Worm (Caenorhabditis elegans) whole organism, L4/young adult: Measurements from ENCODE around the gene srw-29.

Experiments
- W03F9.2 ChIP-seq: fragments of 150-350 bp; optimal IDR thresholded peaks from 2 replicates; lab custom pipeline; 2014; ENCODE audit warnings: missing biosample characterization, missing genetic modification characterization
- dao-5 ChIP-seq: sonication (generic microtip); optimal IDR thresholded peaks from 2 replicates; lab custom pipeline; 2016; ENCODE audit warnings: missing genotype, missing genetic modification characterization, moderate library complexity, missing compliant biosample characterization
- him-1 ChIP-seq: sonication (generic microtip); optimal IDR thresholded peaks from 2 replicates; lab custom pipeline; 2016; ENCODE audit warnings: missing genotype, missing genetic modification reagents, missing genetic modification characterization, missing compliant biosample characterization

Gene srw-29

DNA sequence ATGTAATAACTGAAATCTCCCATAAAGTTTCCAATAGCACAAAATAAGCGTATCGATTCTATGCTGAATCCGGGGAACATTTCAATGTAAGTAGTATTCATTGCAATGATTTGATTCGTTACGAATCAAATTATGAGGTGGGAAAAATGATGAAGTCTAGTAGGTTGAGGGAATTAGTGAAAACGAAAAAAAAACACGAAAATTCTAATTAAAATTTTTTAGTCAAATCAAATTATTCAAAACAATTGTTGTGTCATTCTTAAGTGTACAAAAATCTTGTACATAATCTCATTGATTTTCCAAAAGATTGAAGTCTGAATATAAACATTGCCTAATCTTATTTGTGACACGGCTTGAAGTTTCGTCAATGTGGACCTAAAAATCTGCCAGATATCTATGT, at the start of gene srw-29:
Gene srw-29 (minus strand): TSS at position 101 of the 400 bp plus-strand sequence.
- TF ChIP-seq him-1 (tag; lab: Kevin White, UChicago): no peak
- no peak for TF ChIP-seq W03F9.2 (tag; lab: Kevin White, UChicago)
- no peak for TF ChIP-seq dao-5 (tag; lab: Kevin White, UChicago)

DNA sequence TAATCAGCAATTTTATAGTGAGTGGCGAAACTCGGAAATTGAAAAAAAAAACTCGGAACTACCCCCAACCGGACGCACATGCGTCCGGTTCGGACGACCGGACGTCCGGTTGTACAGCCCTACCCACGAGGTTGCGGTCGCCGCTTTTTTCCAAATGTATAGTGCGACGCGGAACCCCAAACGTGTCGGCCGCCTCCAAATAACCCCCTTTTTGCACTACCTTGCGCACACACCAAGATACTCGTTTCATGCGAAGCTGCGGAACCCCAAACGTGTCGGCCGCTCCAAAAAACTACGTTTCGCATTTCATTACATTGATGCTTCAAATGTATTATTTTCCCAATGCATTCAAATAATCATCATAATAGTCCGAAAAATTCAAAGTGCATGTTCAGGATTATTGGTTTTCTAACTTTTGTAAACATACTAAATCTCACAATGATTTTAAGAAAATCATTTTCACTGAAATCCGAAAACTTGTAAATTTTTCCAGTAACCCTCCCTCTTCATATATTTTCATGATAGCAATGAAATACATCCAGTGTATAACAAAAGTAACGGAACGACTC, 47.8 kb upstream of the srw-29 start, which contains the start of gene srw-35:
Gene srw-35 (plus strand): TSS at position 519 of the 569 bp plus-strand sequence.
- TF ChIP-seq W03F9.2 (tag; lab: Kevin White, UChicago) (no peak), dao-5 (tag; lab: Kevin White, UChicago) (no peak), him-1 (tag; lab: Kevin White, UChicago) (no peak)

DNA sequence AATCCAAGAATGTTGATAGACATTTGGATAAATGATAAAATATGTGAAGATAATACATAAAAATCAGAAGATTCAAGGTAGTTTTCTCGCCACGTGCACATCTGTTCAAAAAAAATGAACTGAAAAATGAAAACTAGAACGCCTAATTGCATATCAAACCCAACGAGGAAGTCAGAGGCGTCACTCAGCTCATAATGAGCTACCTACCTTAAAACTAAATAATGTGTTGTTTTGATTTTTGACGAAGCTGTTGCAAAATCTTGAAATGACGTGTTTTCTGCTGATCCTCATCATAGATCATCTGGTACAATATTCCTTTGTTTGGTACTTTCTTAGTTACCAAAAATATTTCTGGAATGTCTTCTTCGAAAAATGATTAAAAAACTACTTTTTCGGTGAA, 46.6 kb upstream of the srw-29 start, which contains the start of gene srh-138:
Gene srh-138 (minus strand): TSS at position 101 of the 400 bp plus-strand sequence.
- TF ChIP-seq W03F9.2 (tag; lab: Kevin White, UChicago): no peak
- no peak for TF ChIP-seq him-1 (tag; lab: Kevin White, UChicago)
- no peak for TF ChIP-seq dao-5 (tag; lab: Kevin White, UChicago)

DNA sequence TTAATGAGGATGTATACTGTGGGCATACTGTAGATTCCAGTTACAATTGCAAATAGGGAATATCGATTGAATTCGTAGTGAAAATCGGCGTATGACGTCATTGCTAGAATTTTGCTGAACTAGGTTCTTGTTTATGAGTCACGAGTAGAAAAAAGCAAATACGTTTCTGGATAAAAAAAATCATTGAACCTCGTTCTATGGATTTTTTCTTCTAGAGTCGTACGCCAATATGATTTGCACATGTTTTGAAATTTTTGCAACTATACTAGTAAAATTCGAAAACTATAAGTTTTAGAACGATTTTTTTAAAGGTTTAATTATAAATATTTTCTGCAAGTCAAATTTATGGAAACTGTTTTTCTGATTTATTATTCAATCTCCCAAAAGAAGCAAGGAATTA, 43.5 kb upstream of the srw-29 start, which contains the start of gene sru-44:
Gene sru-44 (minus strand): TSS at position 101 of the 400 bp plus-strand sequence.
- TF ChIP-seq him-1 (tag; lab: Kevin White, UChicago): no peak
- TF ChIP-seq dao-5 (tag; lab: Kevin White, UChicago): no peak
- no peak for TF ChIP-seq W03F9.2 (tag; lab: Kevin White, UChicago)

DNA sequence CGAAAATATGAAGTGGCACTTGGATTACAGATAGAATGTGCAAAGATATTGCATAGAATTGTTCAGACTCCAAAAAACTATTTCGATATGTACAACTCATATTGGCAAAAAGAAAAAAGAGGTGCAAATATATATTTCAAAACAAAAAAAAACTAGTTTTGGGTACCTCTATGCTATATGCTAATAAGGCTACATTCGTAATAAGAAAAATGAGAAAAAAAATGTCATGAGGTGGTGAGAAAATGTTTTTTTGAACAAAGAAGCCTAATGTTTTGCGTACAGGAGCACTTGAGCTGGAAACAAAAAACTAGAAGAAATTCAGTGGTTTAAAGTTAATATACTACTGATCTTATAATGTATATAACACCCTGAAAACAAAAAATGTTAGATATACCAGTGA, 36.5 kb upstream of the srw-29 start, which contains the start of gene srh-142:
Gene srh-142 (minus strand): TSS at position 101 of the 400 bp plus-strand sequence.
- TF ChIP-seq W03F9.2 (tag; lab: Kevin White, UChicago): no peak
- TF ChIP-seq dao-5 (tag; lab: Kevin White, UChicago): no peak
- no peak for TF ChIP-seq him-1 (tag; lab: Kevin White, UChicago)

DNA sequence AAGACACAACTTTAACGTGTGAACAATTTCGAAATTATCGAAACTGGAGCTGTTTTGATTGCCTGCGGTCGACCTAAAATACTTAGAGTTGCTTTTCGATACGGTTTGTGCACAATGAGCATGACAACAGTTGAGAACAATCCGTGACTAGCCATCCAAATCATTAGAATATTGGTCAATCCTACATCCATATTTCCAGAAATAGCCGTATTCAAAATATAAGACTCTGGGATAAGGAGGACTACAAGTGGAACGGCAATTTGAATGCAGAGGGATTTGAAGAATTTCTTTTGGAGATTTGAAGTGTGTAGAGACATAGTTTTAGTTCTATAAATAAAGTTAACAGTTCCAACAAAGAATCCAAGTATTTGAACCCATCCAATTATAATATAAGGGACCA, 35.0 kb upstream of the srw-29 start:
- no peak for TF ChIP-seq him-1 (tag; lab: Kevin White, UChicago)
- TF ChIP-seq W03F9.2 (tag; lab: Kevin White, UChicago): no peak
- TF ChIP-seq dao-5 (tag; lab: Kevin White, UChicago): no peak

DNA sequence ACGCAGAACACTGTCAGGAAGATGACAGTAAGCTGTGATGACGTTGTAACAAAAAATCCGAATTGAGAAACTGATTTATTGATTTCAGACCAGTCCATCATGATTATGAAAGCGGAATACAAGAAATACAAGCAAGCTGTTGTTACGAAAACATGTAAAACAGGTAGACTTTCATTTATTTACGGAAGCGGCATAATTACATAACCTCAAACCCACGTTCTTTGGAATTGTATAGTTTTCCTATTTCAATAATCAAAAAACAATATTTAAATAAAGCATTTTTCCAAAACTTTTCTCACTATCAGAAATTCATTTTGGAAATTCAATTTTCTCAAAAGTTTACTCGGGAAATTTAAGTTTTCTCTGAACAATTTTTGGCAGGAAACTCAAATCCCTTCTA, 34.4 kb upstream of the srw-29 start, which contains the start of gene str-15:
Gene str-15 (minus strand): TSS at position 101 of the 400 bp plus-strand sequence.
- TF ChIP-seq W03F9.2 (tag; lab: Kevin White, UChicago) (no peak), him-1 (tag; lab: Kevin White, UChicago) (no peak), dao-5 (tag; lab: Kevin White, UChicago) (no peak)

DNA sequence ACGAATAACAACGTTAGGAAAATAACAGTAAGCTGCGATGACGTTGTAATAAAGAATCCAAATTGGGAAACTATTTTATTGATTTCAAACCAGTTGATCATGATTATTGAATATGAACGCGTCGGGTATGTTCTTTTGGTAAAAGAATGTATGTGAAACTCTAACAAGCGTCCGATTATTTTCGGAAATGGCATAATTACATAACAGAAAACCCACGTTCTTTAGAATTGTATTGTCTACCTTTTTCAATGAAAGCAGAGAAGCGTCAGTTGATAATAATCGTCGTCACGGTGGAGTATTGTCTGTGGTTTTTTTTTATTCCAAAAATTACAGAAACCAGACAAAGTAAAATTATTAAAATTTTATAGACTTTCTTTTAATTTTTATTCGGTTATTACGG, 30.7 kb upstream of the srw-29 start, which contains the start of gene str-14:
Gene str-14 (minus strand): TSS at position 101 of the 400 bp plus-strand sequence.
- TF ChIP-seq dao-5 (tag; lab: Kevin White, UChicago) (no peak), him-1 (tag; lab: Kevin White, UChicago) (no peak), W03F9.2 (tag; lab: Kevin White, UChicago) (no peak)

DNA sequence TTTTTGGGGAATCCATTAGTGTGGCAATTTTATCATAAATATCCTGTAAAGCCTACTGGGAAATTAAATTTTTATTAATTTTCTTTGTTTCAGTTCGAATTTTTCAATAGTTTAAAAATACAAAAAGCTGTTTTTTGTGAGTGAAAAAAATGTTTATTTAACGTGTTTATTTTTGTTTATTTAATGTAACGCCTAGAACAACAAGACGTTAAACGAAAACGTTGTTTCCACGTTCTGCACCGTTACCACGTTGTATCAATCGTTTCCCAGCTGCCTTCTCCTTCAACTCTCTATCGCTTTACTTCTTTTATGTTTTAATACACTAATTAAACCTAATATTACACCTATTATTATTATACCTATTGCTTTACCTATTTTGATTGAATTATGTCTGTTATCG, 23.4 kb upstream of the srw-29 start, which contains the start of gene T08G3.13:
Gene T08G3.13 (plus strand): TSS at position 301 of the 400 bp plus-strand sequence.
- TF ChIP-seq W03F9.2 (tag; lab: Kevin White, UChicago): no peak
- TF ChIP-seq dao-5 (tag; lab: Kevin White, UChicago): no peak
- no peak for TF ChIP-seq him-1 (tag; lab: Kevin White, UChicago)

DNA sequence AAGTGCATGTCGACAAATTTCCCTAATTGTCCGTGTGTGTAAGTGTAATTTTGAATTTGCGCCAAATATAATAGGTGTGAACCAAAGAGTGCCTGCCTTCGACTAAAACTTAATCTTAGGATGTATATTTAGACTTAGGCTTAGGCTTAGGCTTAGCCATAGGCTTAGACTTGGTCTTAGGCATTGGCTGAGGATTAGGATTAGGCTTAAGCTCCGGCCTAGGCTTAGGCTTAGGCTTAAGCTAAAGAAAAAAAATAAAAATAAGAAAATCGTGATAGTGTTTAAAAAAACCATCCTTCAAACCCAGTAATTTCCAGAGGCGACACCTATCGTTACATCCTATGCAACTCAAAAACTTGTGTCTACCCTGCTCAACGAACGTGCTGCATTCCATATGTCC, 21.9 kb upstream of the srw-29 start:
- TF ChIP-seq him-1 (tag; lab: Kevin White, UChicago) (no peak), dao-5 (tag; lab: Kevin White, UChicago) (no peak), W03F9.2 (tag; lab: Kevin White, UChicago) (no peak)

DNA sequence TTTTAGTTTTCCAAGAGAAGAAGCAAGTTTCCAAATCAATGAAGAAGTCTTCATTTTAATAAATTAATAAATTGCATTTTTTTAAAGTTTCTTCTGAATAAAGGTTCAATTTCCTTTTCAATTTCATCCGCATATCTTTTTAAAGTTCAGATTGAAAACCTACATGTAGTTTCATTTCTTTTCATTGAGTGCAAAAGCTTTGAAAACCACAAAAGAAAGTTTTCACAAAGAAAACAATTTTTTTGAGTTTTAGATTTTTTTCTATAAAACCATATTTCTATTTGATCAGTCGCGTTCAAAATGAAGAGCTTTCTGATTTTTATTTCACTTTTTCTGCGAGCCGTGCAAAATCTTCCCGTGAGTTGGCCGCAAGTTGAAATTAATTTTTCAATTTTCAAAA, 21.3 kb upstream of the srw-29 start, which contains the start of gene T08G3.6:
Gene T08G3.6 (plus strand): TSS at position 301 of the 400 bp plus-strand sequence.
- TF ChIP-seq him-1 (tag; lab: Kevin White, UChicago) (no peak), dao-5 (tag; lab: Kevin White, UChicago) (no peak), W03F9.2 (tag; lab: Kevin White, UChicago) (no peak)

DNA sequence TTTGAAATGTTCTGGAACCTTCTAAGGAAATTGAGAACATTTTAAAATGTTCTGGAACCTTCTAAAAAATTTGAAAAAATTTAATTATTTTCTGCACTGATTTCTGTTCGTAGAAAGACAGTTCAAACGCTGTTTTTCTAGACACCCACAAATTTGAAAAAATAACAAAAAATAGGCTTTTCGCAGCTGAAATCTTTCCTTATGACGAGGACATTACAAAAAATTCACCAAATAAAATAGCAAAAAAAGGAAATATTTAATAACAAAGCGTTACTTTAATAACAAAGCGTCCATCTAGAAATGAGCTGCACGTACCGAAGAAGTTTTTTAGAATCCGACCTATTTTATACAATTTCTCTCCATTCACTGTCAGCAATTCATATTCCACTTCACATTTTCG, 19.3 kb upstream of the srw-29 start, which contains the start of gene srh-141:
Gene srh-141 (plus strand): TSS at position 301 of the 400 bp plus-strand sequence.
- TF ChIP-seq W03F9.2 (tag; lab: Kevin White, UChicago): no peak
- no peak for TF ChIP-seq him-1 (tag; lab: Kevin White, UChicago)
- TF ChIP-seq dao-5 (tag; lab: Kevin White, UChicago): no peak

DNA sequence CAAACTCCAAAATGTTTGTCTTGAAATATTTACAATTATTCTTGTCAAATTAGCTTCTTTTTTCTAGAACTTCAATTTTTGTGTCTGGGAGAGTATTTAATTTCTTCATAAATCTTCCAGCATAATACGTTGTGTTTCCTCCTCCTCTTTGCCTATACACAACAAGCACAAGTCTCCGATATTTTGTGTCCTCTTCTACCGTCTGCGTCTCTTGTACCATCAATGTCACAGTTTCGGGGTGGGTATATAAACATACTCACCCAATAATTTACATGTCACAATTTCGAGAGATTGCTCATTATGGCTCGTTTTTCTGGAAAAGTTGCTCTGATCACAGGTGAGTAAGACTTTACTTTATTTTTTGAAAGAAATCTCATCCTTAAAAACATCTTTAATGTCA, 13.2 kb upstream of the srw-29 start, which contains the start of gene F26D2.15:
Gene F26D2.15 (plus strand): TSS at position 301 of the 400 bp plus-strand sequence.
- no peak for TF ChIP-seq him-1 (tag; lab: Kevin White, UChicago)
- no peak for TF ChIP-seq dao-5 (tag; lab: Kevin White, UChicago)
- TF ChIP-seq W03F9.2 (tag; lab: Kevin White, UChicago): no peak
